Fruit fly (Drosophila melanogaster): ENCODE measurements around the gene Helz.

Helz gene

dm6 chr3L:14761837-14762785 is 27.6 kb upstream of the Helz start, which contains the start of the genes Tsen34 and Mgat4a:
Gene Tsen34, minus strand, starts transcription at chr3L:14761844.
Gene Mgat4a, plus strand, starts transcription at chr3L:14762028.
- TF ChIP-seq noc (tag; optimal IDR thresholded peaks at IDR 0.05), result peak; percentile 88

dm6 chr3L:14769183-14769582 is 20.6 kb upstream of the Helz start, which contains the start of gene Mgat4b:
Gene Mgat4b, minus strand, starts transcription at chr3L:14769283.
- no peak for TF ChIP-seq noc (tag; optimal IDR thresholded peaks at IDR 0.05)

dm6 chr3L:14775711-14776660 is 13.7 kb upstream of the Helz start, which contains the start of gene mop:
Gene mop, minus strand, starts transcription at chr3L:14776129.
- TF ChIP-seq noc (tag; optimal IDR thresholded peaks at IDR 0.05), result no peak

- TF ChIP-seq noc (tag; optimal IDR thresholded peaks at IDR 0.05), result peak; percentile 45
Observed at dm6 chr3L:14779289-14779688, 10.4 kb upstream of the Helz start.

dm6 chr3L:14780187-14780586 is 9.5 kb upstream of the Helz start:
- no peak for TF ChIP-seq noc (tag; optimal IDR thresholded peaks at IDR 0.05)

- TF ChIP-seq noc (tag; optimal IDR thresholded peaks at IDR 0.05), result no peak
Observed at dm6 chr3L:14781082-14781862, 8.5 kb upstream of the Helz start.

dm6 chr3L:14781863-14782218 is 7.9 kb upstream of the Helz start:
- no peak for TF ChIP-seq noc (tag; optimal IDR thresholded peaks at IDR 0.05)

dm6 chr3L:14782626-14783362 is 6.9 kb upstream of the Helz start:
- TF ChIP-seq noc (tag; optimal IDR thresholded peaks at IDR 0.05), result peak; percentile 0

dm6 chr3L:14783363-14783627 is 6.4 kb upstream of the Helz start:
- no peak for TF ChIP-seq noc (tag; optimal IDR thresholded peaks at IDR 0.05)

dm6 chr3L:14784241-14784948 is 5.3 kb upstream of the Helz start:
- TF ChIP-seq noc (tag; optimal IDR thresholded peaks at IDR 0.05), result no peak

dm6 chr3L:14784949-14785408 is 4.8 kb upstream of the Helz start:
- peak; percentile 95 for TF ChIP-seq noc (tag; optimal IDR thresholded peaks at IDR 0.05)

dm6 chr3L:14785492-14785916 is 4.2 kb upstream of the Helz start:
- no peak for TF ChIP-seq noc (tag; optimal IDR thresholded peaks at IDR 0.05)

dm6 chr3L:14786230-14786850 is 3.4 kb upstream of the Helz start, which contains the start of the genes bmm and Tdrd3:
Gene bmm, minus strand, starts transcription at chr3L:14786412.
Gene Tdrd3, plus strand, starts transcription at chr3L:14786791.
- peak; percentile 78 for TF ChIP-seq noc (tag; optimal IDR thresholded peaks at IDR 0.05)
